3 fruit fly cellular contexts compared by ENCODE assay signal in the genomic region with DNA sequence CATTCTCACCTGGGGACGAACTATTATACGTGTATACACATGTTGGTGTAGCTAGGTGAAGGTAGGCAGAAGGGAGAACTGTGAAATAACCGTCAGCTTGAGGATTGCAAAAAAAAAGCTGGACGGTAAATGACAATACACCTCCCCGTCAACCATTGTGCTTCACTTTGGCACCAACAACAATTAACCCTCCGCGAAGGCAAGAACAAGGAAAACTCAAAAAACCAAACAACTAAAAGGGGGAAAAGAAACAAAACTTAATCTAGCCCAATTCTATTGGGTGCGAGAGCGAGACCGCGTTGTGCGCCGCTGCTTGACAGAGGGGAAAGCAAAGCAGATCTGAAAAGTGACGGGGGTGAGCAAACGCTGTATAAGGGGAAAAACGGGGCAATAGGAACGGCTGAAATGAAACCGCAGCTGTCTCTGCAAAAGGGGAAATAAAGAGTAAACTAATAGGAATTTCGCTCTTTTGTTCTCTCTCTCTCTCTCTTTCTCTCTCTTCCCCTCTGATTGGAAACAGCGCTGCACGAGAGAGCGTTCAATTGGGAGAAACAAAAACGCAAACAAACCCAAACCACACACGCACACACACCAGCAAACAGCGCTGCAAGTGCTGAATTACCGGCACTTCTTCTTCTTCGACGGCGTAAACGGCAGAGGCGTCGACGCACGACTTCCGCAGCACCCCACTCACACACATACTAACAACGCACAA.
TF ChIP-seq lines count a peak whose summit lies in the region.

No protein-coding gene starts in this region.

TF ChIP-seq in whole organism, embryonic, 481 proteins besides CTCF, POLR2A, EP300 and RAD21 (continued from another document and continues in another):
- TF ChIP-seq twi (tag; optimal IDR thresholded peaks at IDR 0.05; lab: Kevin White, UChicago) (peak; percentile 29), abd-A (tag; optimal IDR thresholded peaks at IDR 0.05; lab: Kevin White, UChicago) (peak; percentile 90), tna (GFP tag; IDR thresholded peaks at IDR 0.05; lab: Robert Waterston, UW; ENCODE audit: partially characterized antibody) (0 out of 2 replicates have a peak, but pooled peaks have one; percentile 54), nerfin-1 (tag; optimal IDR thresholded peaks at IDR 0.05; lab: Kevin White, UChicago) (peak; percentile 48), inv (GFP tag; IDR thresholded peaks at IDR 0.05; lab: Robert Waterston, UW; ENCODE audit: partially characterized antibody) (no peak), CG8924 (tag; optimal IDR thresholded peaks at IDR 0.05; lab: Kevin White, UChicago) (peak; percentile 18), CG10321 (GFP tag; IDR thresholded peaks at IDR 0.05; lab: Robert Waterston, UW) (peak; percentile 93), kni (GFP tag; optimal IDR thresholded peaks at IDR 0.05; lab: Kevin White, UChicago) (peak; percentile 27), HLH4C (GFP tag; IDR thresholded peaks at IDR 0.05; lab: Robert Waterston, UW; ENCODE audit: partially characterized antibody) (0 out of 3 replicates have a peak, but pooled peaks have one; percentile 18), ci (GFP tag; IDR thresholded peaks at IDR 0.05; lab: Robert Waterston, UW) (peak; percentile 67; the same call in 2 of the 3 replicates), ash1 (GFP tag; optimal IDR thresholded peaks at IDR 0.05; lab: Kevin White, UChicago) (peak; percentile 76), psq (GFP tag; optimal IDR thresholded peaks at IDR 0.05; lab: Kevin White, UChicago) (peak; percentile 62), CG3163 (GFP tag; optimal IDR thresholded peaks at IDR 0.05; lab: Kevin White, UChicago) (peak; percentile 97), Aef1 (GFP tag; IDR thresholded peaks at IDR 0.05; lab: Robert Waterston, UW) (peak; percentile 26; the same call in 1 of the 3 replicates), otp (GFP tag; IDR thresholded peaks at IDR 0.05; lab: Robert Waterston, UW) (0 out of 3 replicates have a peak, but pooled peaks have one; percentile 53), grn (GFP tag; optimal IDR thresholded peaks at IDR 0.05; lab: Kevin White, UChicago) (peak; percentile 8), chif (GFP tag; optimal IDR thresholded peaks at IDR 0.05; lab: Kevin White, UChicago) (no peak), E2f1 (GFP tag; IDR thresholded peaks at IDR 0.05; lab: Robert Waterston, UW) (no peak), ab (GFP tag; optimal IDR thresholded peaks at IDR 0.05; lab: Kevin White, UChicago) (no peak), pfk (GFP tag; optimal IDR thresholded peaks at IDR 0.05; lab: Kevin White, UChicago) (peak; percentile 95), Bgb (GFP tag; IDR thresholded peaks at IDR 0.05; lab: Robert Waterston, UW; ENCODE audit: partially characterized antibody) (0 out of 2 replicates have a peak, but pooled peaks have one; percentile 26), hkb (optimal IDR thresholded peaks at IDR 0.05; lab: Kevin White, UChicago) (peak; percentile 10), hkb (GFP tag; IDR thresholded peaks at IDR 0.05; lab: Robert Waterston, UW) (no peak; the same call in 1 of the 2 replicates), aop (GFP tag; IDR thresholded peaks at IDR 0.05; lab: Robert Waterston, UW) (peak; percentile 55; the same call in 1 of the 2 replicates), her (GFP tag; optimal IDR thresholded peaks at IDR 0.05; lab: Kevin White, UChicago) (peak; percentile 2), CG2875 (GFP tag; optimal IDR thresholded peaks at IDR 0.05; lab: Kevin White, UChicago) (no peak), CG14860 (GFP tag; IDR thresholded peaks at IDR 0.05; lab: Robert Waterston, UW; ENCODE audit: partially characterized antibody) (0 out of 3 replicates have a peak, but pooled peaks have one; percentile 35), Antp (GFP tag; optimal IDR thresholded peaks at IDR 0.05; lab: Kevin White, UChicago) (no peak), zen2 (GFP tag; IDR thresholded peaks at IDR 0.05; lab: Robert Waterston, UW; ENCODE audit: partially characterized antibody) (peak; percentile 81), gsb-n (tag; optimal IDR thresholded peaks at IDR 0.05; lab: Kevin White, UChicago) (peak; percentile 43), cad (GFP tag; optimal IDR thresholded peaks at IDR 0.05; lab: Kevin White, UChicago) (peak; percentile 48), CG17186 (GFP tag; optimal IDR thresholded peaks at IDR 0.05; lab: Kevin White, UChicago) (no peak), gro (GFP tag; optimal IDR thresholded peaks at IDR 0.05; lab: Kevin White, UChicago) (peak; percentile 2), cg (GFP tag; optimal IDR thresholded peaks at IDR 0.05; lab: Kevin White, UChicago) (peak; percentile 92), pros (GFP tag; optimal IDR thresholded peaks at IDR 0.05; lab: Kevin White, UChicago) (peak; percentile 54), Adf1 (GFP tag; IDR thresholded peaks at IDR 0.05; lab: Robert Waterston, UW) (peak; percentile 93), en (GFP tag; optimal IDR thresholded peaks at IDR 0.05; lab: Kevin White, UChicago) (no peak)

TF ChIP-seq in whole organism, prepupa, 60 proteins besides CTCF, POLR2A, EP300 and RAD21 (continued from another document):
- TF ChIP-seq CG10669 (GFP tag; optimal IDR thresholded peaks at IDR 0.05; lab: Kevin White, UChicago) (no peak), Eip93F (GFP tag; optimal IDR thresholded peaks at IDR 0.05; lab: Kevin White, UChicago) (no peak), fd85E (GFP tag; optimal IDR thresholded peaks at IDR 0.05; lab: Kevin White, UChicago) (peak; percentile 39), Lpt (GFP tag; optimal IDR thresholded peaks at IDR 0.05; lab: Kevin White, UChicago) (no peak), Sox15 (GFP tag; optimal IDR thresholded peaks at IDR 0.05; lab: Kevin White, UChicago) (no peak), Eip78C (GFP tag; lab: Kevin White, UChicago) (peak; percentile 62), CG6163 (GFP tag; IDR thresholded peaks at IDR 0.05; lab: Robert Waterston, UW) (peak; percentile 58), lz (GFP tag; optimal IDR thresholded peaks at IDR 0.05; lab: Kevin White, UChicago) (no peak), CG15336 (GFP tag; IDR thresholded peaks at IDR 0.05; lab: Robert Waterston, UW) (no peak), Eip75B (GFP tag; optimal IDR thresholded peaks at IDR 0.05; lab: Kevin White, UChicago) (no peak), Sox14 (GFP tag; optimal IDR thresholded peaks at IDR 0.05; lab: Kevin White, UChicago) (peak; percentile 47), dsx (GFP tag; optimal IDR thresholded peaks at IDR 0.05; lab: Kevin White, UChicago; ENCODE audit: poor library complexity, severe bottlenecking) (no peak)

TF ChIP-seq in whole organism, wandering third instar larva, 38 proteins besides CTCF, POLR2A, EP300 and RAD21 (continued from another document):
- TF ChIP-seq foxo (GFP tag; optimal IDR thresholded peaks at IDR 0.05; lab: Kevin White, UChicago): no peak
